Worm (Caenorhabditis elegans): ENCODE measurements around the gene cbp-1.

cbp-1 gene

ce11 chrIII:9804997-9805610, 38.8 kb downstream of the cbp-1 start, which contains the start of gene riok-3:
Gene riok-3, minus strand, starts transcription at chrIII:9805011.
- TF ChIP-seq ham-2 (GFP tag; optimal IDR thresholded peaks at IDR 0.05) (peak; percentile 29), nhr-2 (tag; optimal IDR thresholded peaks at IDR 0.05) (peak; percentile 55), blmp-1 (tag; optimal IDR thresholded peaks at IDR 0.05) (no peak)

DNA sequence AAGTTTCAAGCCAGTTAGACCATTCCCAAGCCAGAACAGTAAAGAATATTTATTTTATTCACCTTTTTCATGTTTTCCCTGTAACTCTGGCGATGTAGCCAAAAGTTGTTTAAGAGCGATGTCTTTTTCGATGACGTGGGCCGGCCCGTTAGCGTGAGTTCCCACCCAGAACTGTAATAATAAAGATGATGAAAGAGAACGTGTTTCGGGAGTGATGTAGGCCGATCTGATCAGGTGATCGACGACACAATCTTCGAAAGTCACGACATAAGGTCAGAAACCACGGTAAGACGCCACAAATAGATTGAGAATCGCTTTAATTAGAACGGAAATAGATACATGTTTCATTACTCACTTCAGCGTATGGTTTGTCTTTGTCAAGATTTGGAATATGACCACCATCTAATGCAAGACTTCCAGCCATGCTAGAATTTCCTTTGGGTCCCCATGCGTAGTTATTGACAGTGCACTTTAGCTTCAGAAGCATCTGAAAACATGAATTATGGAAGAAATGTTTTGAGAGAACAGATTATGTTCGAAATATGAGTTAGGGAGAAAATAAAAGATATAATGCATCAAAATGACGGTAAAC, 40.8 kb downstream of the cbp-1 start, which contains the start of gene ZK632.4:
Gene ZK632.4, minus strand, starts transcription at position 487 of the 592 bp plus-strand sequence.
- TF ChIP-seq M03D4.4 (tag; optimal IDR thresholded peaks at IDR 0.05): no peak
- no peak for TF ChIP-seq unc-62 (GFP tag; optimal IDR thresholded peaks at IDR 0.05)
- no peak for TF ChIP-seq blmp-1 (tag; optimal IDR thresholded peaks at IDR 0.05)
- no peak for TF ChIP-seq snpc-4 (tag; optimal IDR thresholded peaks at IDR 0.05)
- no peak for TF ChIP-seq mab-5 (tag; optimal IDR thresholded peaks at IDR 0.05)
- no peak for TF ChIP-seq pha-4 (tag; optimal IDR thresholded peaks at IDR 0.05)
- TF ChIP-seq sptf-1 (tag; optimal IDR thresholded peaks at IDR 0.05): no peak
- no peak for TF ChIP-seq lsy-2 (tag; optimal IDR thresholded peaks at IDR 0.05)
- TF ChIP-seq zip-8 (tag; optimal IDR thresholded peaks at IDR 0.05): no peak
- TF ChIP-seq lin-13 (tag; optimal IDR thresholded peaks at IDR 0.05): no peak
- no peak for TF ChIP-seq lin-32 (GFP tag; optimal IDR thresholded peaks at IDR 0.05)
- TF ChIP-seq drap-1 (GFP tag; optimal IDR thresholded peaks at IDR 0.05): no peak
- no peak for TF ChIP-seq mep-1 (tag; optimal IDR thresholded peaks at IDR 0.05)
- no peak for TF ChIP-seq tbx-8 (GFP tag; optimal IDR thresholded peaks at IDR 0.05)
- no peak for TF ChIP-seq ham-2 (GFP tag; optimal IDR thresholded peaks at IDR 0.05)
- TF ChIP-seq elt-3 (tag; optimal IDR thresholded peaks at IDR 0.05): no peak
- TF ChIP-seq ceh-83 (GFP tag; optimal IDR thresholded peaks at IDR 0.05): no peak
- TF ChIP-seq unc-39 (tag; optimal IDR thresholded peaks at IDR 0.05): no peak

DNA sequence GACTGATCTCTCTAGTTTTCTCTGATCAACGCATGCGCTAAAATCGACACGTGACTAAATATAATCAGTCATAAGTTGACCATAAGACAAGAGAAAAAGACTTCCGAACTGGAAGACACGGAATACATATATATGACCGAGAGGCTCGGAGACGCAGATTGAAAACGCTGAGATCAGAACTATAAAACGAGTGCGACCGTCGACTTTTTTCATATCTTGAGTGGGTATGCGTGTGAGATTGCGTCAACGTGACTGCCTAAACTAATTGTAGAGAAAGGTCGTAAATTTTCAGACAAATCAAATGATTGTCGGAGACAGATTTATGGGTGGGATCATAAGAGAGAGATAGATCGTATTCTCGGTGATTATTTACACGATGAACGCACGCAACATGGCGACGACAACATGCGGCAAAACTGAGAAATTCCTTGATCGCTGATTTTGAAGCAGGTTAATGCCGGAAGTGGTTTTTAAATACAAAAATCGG, 41.3 kb downstream of the cbp-1 start:
- TF ChIP-seq mls-2 (tag; optimal IDR thresholded peaks at IDR 0.05) (no peak), ham-2 (GFP tag; optimal IDR thresholded peaks at IDR 0.05) (no peak), unc-62 (GFP tag; optimal IDR thresholded peaks at IDR 0.05) (peak; percentile 4)

DNA sequence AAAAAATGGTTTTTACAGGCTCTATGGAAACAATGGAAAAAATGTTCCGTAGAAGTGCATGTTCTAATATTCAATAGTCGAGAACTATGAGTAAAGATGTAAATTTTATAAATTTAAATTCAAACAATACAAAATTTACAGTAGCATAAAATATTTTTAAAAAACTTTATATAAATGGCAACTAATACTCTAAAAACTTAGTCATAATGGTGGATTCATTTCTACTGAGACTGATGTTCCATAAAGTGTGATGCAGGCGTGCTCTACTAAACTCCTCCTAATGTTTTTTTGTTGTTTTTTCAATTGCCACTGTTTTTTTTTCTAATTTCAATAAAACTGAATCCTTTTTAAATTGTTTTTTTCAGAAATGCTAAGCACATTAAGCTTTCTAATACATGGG, 41.9 kb downstream of the cbp-1 start, which contains the start of gene gtap-2:
Gene gtap-2, plus strand, starts transcription at position 366 of the 400 bp plus-strand sequence.
- TF ChIP-seq ces-1 (GFP tag; optimal IDR thresholded peaks at IDR 0.05): peak; percentile 72
- peak; percentile 35 for TF ChIP-seq lsy-2 (tag; optimal IDR thresholded peaks at IDR 0.05)
- TF ChIP-seq ceh-39 (tag; optimal IDR thresholded peaks at IDR 0.05): no peak

- TF ChIP-seq unc-39 (tag; optimal IDR thresholded peaks at IDR 0.05) (no peak), flh-1 (GFP tag; optimal IDR thresholded peaks at IDR 0.05) (no peak), elt-1 (tag; optimal IDR thresholded peaks at IDR 0.05; ENCODE audit: borderline replicate concordance, insufficient read depth) (no peak), nhr-2 (tag; optimal IDR thresholded peaks at IDR 0.05) (no peak), tbx-8 (GFP tag; optimal IDR thresholded peaks at IDR 0.05) (no peak), hlh-1 (tag; optimal IDR thresholded peaks at IDR 0.05) (no peak), ceh-39 (tag; optimal IDR thresholded peaks at IDR 0.05) (no peak), lin-13 (tag; optimal IDR thresholded peaks at IDR 0.05) (no peak)
Observed at ce11 chrIII:9813146-9813545, 46.8 kb downstream of the cbp-1 start, which contains the start of gene ZK632.14. Gene ZK632.14, plus strand, starts transcription at chrIII:9813446.

- TF ChIP-seq nhr-12 (tag; optimal IDR thresholded peaks at IDR 0.05) (no peak), elt-1 (tag; optimal IDR thresholded peaks at IDR 0.05; ENCODE audit: borderline replicate concordance, insufficient read depth) (no peak), pha-4 (tag; optimal IDR thresholded peaks at IDR 0.05) (no peak), ceh-83 (GFP tag; optimal IDR thresholded peaks at IDR 0.05) (no peak), tbx-8 (GFP tag; optimal IDR thresholded peaks at IDR 0.05) (no peak), unc-39 (tag; optimal IDR thresholded peaks at IDR 0.05) (no peak), drap-1 (GFP tag; optimal IDR thresholded peaks at IDR 0.05) (no peak), ham-2 (GFP tag; optimal IDR thresholded peaks at IDR 0.05) (peak; percentile 34), sem-2 (GFP tag; optimal IDR thresholded peaks at IDR 0.05) (no peak), nhr-237 (tag; optimal IDR thresholded peaks at IDR 0.05) (no peak), mep-1 (tag; optimal IDR thresholded peaks at IDR 0.05) (peak; percentile 8), zip-8 (tag; optimal IDR thresholded peaks at IDR 0.05) (no peak), lsy-2 (tag; optimal IDR thresholded peaks at IDR 0.05) (no peak), M03D4.4 (tag; optimal IDR thresholded peaks at IDR 0.05) (no peak), ceh-43 (GFP tag; optimal IDR thresholded peaks at IDR 0.05) (no peak), ceh-39 (tag; optimal IDR thresholded peaks at IDR 0.05) (no peak), unc-62 (GFP tag; optimal IDR thresholded peaks at IDR 0.05) (peak; percentile 38), blmp-1 (tag; optimal IDR thresholded peaks at IDR 0.05) (no peak), mls-2 (tag; optimal IDR thresholded peaks at IDR 0.05) (peak; percentile 73), sptf-1 (tag; optimal IDR thresholded peaks at IDR 0.05) (peak; percentile 29), nhr-28 (tag; optimal IDR thresholded peaks at IDR 0.05) (no peak), unc-120 (tag; optimal IDR thresholded peaks at IDR 0.05; ENCODE audit: poor library complexity, severe bottlenecking) (peak; percentile 30), cnd-1 (tag; optimal IDR thresholded peaks at IDR 0.05) (peak; percentile 67), hlh-1 (tag; optimal IDR thresholded peaks at IDR 0.05) (no peak), elt-3 (tag; optimal IDR thresholded peaks at IDR 0.05) (no peak), mab-5 (tag; optimal IDR thresholded peaks at IDR 0.05) (no peak), snpc-4 (tag; optimal IDR thresholded peaks at IDR 0.05) (no peak), ces-1 (GFP tag; optimal IDR thresholded peaks at IDR 0.05) (peak; percentile 4), nhr-2 (tag; optimal IDR thresholded peaks at IDR 0.05) (peak; percentile 84), flh-1 (GFP tag; optimal IDR thresholded peaks at IDR 0.05) (no peak), ztf-11 (tag; optimal IDR thresholded peaks at IDR 0.05) (no peak)
Observed at ce11 chrIII:9817087-9817612, 50.8 kb downstream of the cbp-1 start, which contains the start of gene cnx-1. Gene cnx-1, minus strand, starts transcription at chrIII:9817137.

Data from whole organism, mixed stage, embryonic.